Fruit fly (Drosophila melanogaster) whole organism, embryonic: ENCODE results near the gene CG31650.

Experiments
- Ada2b ChIP-seq: fragments of 200-800 bp; sonication (Bioruptor generic); IDR thresholded peaks from 2 replicates; pipeline ENCODE4 v1.3.6; 2022; ENCODE audit warnings: missing biosample characterization, missing genetic modification characterization
- Bdp1 ChIP-seq: fragments of 200-800 bp; sonication (Bioruptor generic); optimal IDR thresholded peaks from 3 replicates; lab custom pipeline; 2016; ENCODE audit warnings: missing biosample characterization, missing genetic modification characterization
- CG10979 ChIP-seq: fragments of 200-800 bp; sonication (Bioruptor generic); optimal IDR thresholded peaks from 2 replicates; lab custom pipeline; 2018; ENCODE audit warnings: missing biosample characterization, mild to moderate bottlenecking, missing genetic modification characterization, moderate library complexity
- CG11504 ChIP-seq: fragments of 200-800 bp; sonication (Bioruptor generic); optimal IDR thresholded peaks from 3 replicates; lab custom pipeline; 2019; ENCODE audit warnings: missing biosample characterization, mild to moderate bottlenecking, missing genetic modification characterization, moderate library complexity
- CG11560 ChIP-seq: fragments of 200-800 bp; sonication (Bioruptor generic); IDR thresholded peaks from 3 replicates; pipeline ENCODE4 v1.3.6; 2022; ENCODE audit warnings: missing biosample characterization, missing genetic modification characterization
- CG11696 ChIP-seq: fragments of 200-800 bp; sonication (Bioruptor generic); IDR thresholded peaks from 2 replicates; pipeline ENCODE4 v1.3.6; 2022; ENCODE audit warnings: missing biosample characterization, missing genetic modification characterization
- CG12071 ChIP-seq: fragments of 200-800 bp; sonication (Bioruptor generic); optimal IDR thresholded peaks from 3 replicates; lab custom pipeline; 2018; ENCODE audit warnings: missing biosample characterization, mild to moderate bottlenecking, missing genetic modification characterization
- CG14710 ChIP-seq: fragments of 200-800 bp; sonication (Bioruptor generic); optimal IDR thresholded peaks from 3 replicates; lab custom pipeline; 2019; ENCODE audit warnings: missing biosample characterization, mild to moderate bottlenecking, missing genetic modification characterization, moderate library complexity
- CG15269 ChIP-seq: fragments of 200-800 bp; sonication (Bioruptor generic); optimal IDR thresholded peaks from 2 replicates; lab custom pipeline; 2018; ENCODE audit warnings: missing biosample characterization, mild to moderate bottlenecking, missing genetic modification characterization, moderate library complexity
- CG1529 ChIP-seq: fragments of 200-800 bp; sonication (Bioruptor generic); optimal IDR thresholded peaks from 3 replicates; lab custom pipeline; 2018; ENCODE audit warnings: missing biosample characterization, missing genetic modification characterization
- CG15696 ChIP-seq: fragments of 200-800 bp; sonication (Bioruptor generic); optimal IDR thresholded peaks from 2 replicates; lab custom pipeline; 2019; ENCODE audit warnings: missing biosample characterization, mild to moderate bottlenecking, missing genetic modification characterization, moderate library complexity
- CG16863 ChIP-seq: fragments of 200-800 bp; sonication (Bioruptor generic); optimal IDR thresholded peaks from 3 replicates; lab custom pipeline; 2016; ENCODE audit warnings: missing biosample characterization, missing genetic modification characterization
- CG17328 ChIP-seq: fragments of 200-800 bp; sonication (Bioruptor generic); IDR thresholded peaks from 2 replicates; pipeline ENCODE4 v1.3.6; 2022; ENCODE audit warnings: missing biosample characterization, missing genetic modification characterization
- CG17359 ChIP-seq: fragments of 200-800 bp; sonication (Bioruptor generic); optimal IDR thresholded peaks from 3 replicates; lab custom pipeline; 2018; ENCODE audit warnings: missing biosample characterization, mild to moderate bottlenecking, missing genetic modification characterization, moderate library complexity
- CG18764 ChIP-seq: fragments of 200-800 bp; sonication (Bioruptor generic); optimal IDR thresholded peaks from 3 replicates; lab custom pipeline; 2016; ENCODE audit warnings: missing biosample characterization, missing genetic modification characterization
- CG3065 ChIP-seq: fragments of 200-800 bp; sonication (Bioruptor generic); optimal IDR thresholded peaks from 2 replicates; lab custom pipeline; 2016; ENCODE audit warnings: missing biosample characterization, missing genetic modification characterization
- CG33557 ChIP-seq: fragments of 200-800 bp; sonication (Bioruptor generic); optimal IDR thresholded peaks from 2 replicates; lab custom pipeline; 2019; ENCODE audit warnings: missing biosample characterization, mild to moderate bottlenecking, missing genetic modification characterization, moderate library complexity
- CG4404 ChIP-seq: fragments of 200-800 bp; sonication (Bioruptor generic); IDR thresholded peaks from 2 replicates; pipeline ENCODE4 v1.3.6; 2022; ENCODE audit warnings: missing biosample characterization, missing genetic modification characterization
- CG7839 ChIP-seq: fragments of 200-800 bp; sonication (Bioruptor generic); optimal IDR thresholded peaks from 3 replicates; lab custom pipeline; 2018; ENCODE audit warnings: missing biosample characterization, mild to moderate bottlenecking, missing genetic modification characterization, moderate library complexity
- CG8924 ChIP-seq: fragments of 200-800 bp; optimal IDR thresholded peaks from 3 replicates; lab custom pipeline; 2019; ENCODE audit warnings: missing biosample characterization, mild to moderate bottlenecking, missing genetic modification characterization, moderate library complexity
- D19A ChIP-seq: fragments of 200-800 bp; optimal IDR thresholded peaks from 3 replicates; lab custom pipeline; 2019; ENCODE audit warnings: missing biosample characterization, mild to moderate bottlenecking, missing genetic modification characterization, moderate library complexity
- Fer1 ChIP-seq: fragments of 200-800 bp; sonication (Bioruptor generic); optimal IDR thresholded peaks from 2 replicates; lab custom pipeline; 2017; ENCODE audit warnings: missing biosample characterization, mild to moderate bottlenecking, missing genetic modification characterization
- Gsc ChIP-seq: fragments of 200-800 bp; sonication (Bioruptor generic); IDR thresholded peaks from 2 replicates; pipeline ENCODE4 v1.3.6; 2022; ENCODE audit warnings: missing biosample characterization, missing genetic modification characterization
- Med ChIP-seq: fragments of 200-800 bp; sonication (Bioruptor generic); peaks from one replicate; lab custom pipeline; 2016; ENCODE audit warnings: missing biosample characterization, missing genetic modification characterization, mild to moderate bottlenecking, inconsistent platforms, moderate library complexity
- PHDP ChIP-seq: fragments of 200-800 bp; sonication (Bioruptor generic); optimal IDR thresholded peaks from 3 replicates; lab custom pipeline; 2018; ENCODE audit warnings: missing biosample characterization, mild to moderate bottlenecking, missing genetic modification characterization, moderate library complexity
- Pdp1 ChIP-seq, 2 experiments: fragments of 200-800 bp; sonication (Bioruptor generic); optimal IDR thresholded peaks; 3 replicates each; lab custom pipeline; 2016; ENCODE audit warnings: missing biosample characterization in 2 of 2, missing genetic modification characterization in 2 of 2, mild to moderate bottlenecking in 1 of 2, moderate library complexity in 1 of 2
- Sry-δ ChIP-seq: fragments of 200-800 bp; sonication (Bioruptor generic); optimal IDR thresholded peaks from 2 replicates; lab custom pipeline; 2016; ENCODE audit warnings: missing biosample characterization, missing genetic modification characterization
- Ssrp ChIP-seq: fragments of 200-800 bp; sonication (Bioruptor generic); optimal IDR thresholded peaks from 2 replicates; lab custom pipeline; 2018; ENCODE audit warnings: missing biosample characterization, mild to moderate bottlenecking, missing genetic modification characterization, moderate library complexity
- Xrp1 ChIP-seq: fragments of 200-800 bp; sonication (Bioruptor generic); IDR thresholded peaks from 2 replicates; pipeline ENCODE4 v1.3.6; 2022; ENCODE audit warnings: missing biosample characterization, missing genetic modification characterization
- bsh ChIP-seq, 2 experiments: fragments of 200-800 bp; sonication (Bioruptor generic); optimal IDR thresholded peaks; 2 replicates each; lab custom pipeline; 2017 to 2018; ENCODE audit warnings: mild to moderate bottlenecking in 2 of 2, missing biosample characterization in 2 of 2, missing genetic modification characterization in 2 of 2, moderate library complexity in 1 of 2
- danr ChIP-seq: fragments of 200-800 bp; sonication (Bioruptor generic); IDR thresholded peaks from 2 replicates; pipeline ENCODE4 v1.3.6; 2022; ENCODE audit warnings: missing biosample characterization, missing genetic modification characterization
- dmrt99B ChIP-seq: fragments of 200-800 bp; sonication (Bioruptor generic); optimal IDR thresholded peaks from 2 replicates; lab custom pipeline; 2018; ENCODE audit warnings: missing biosample characterization, mild to moderate bottlenecking, missing genetic modification characterization, moderate library complexity
- fd96Cb ChIP-seq: fragments of 200-800 bp; sonication (Bioruptor generic); optimal IDR thresholded peaks from 2 replicates; lab custom pipeline; 2018; ENCODE audit warnings: missing biosample characterization, mild to moderate bottlenecking, missing genetic modification characterization, moderate library complexity
- ind ChIP-seq: fragments of 200-800 bp; sonication (Bioruptor generic); optimal IDR thresholded peaks from 3 replicates; lab custom pipeline; 2016; ENCODE audit warnings: missing biosample characterization, missing genetic modification characterization
- lola ChIP-seq, 3 experiments: fragments of >200 bp in 2 of 3; fragments of 200-800 bp in 1 of 3; sonication (Bioruptor generic) in 1 of 3; optimal IDR thresholded peaks; 2 replicates each; lab custom pipeline; 2017 to 2019; ENCODE audit warnings: missing biosample characterization in 3 of 3, missing genetic modification characterization in 3 of 3, mild to moderate bottlenecking in 1 of 3, moderate library complexity in 1 of 3
- nerfin-1 ChIP-seq: fragments of 200-800 bp; sonication (Bioruptor generic); optimal IDR thresholded peaks from 3 replicates; lab custom pipeline; 2019; ENCODE audit warnings: missing biosample characterization, mild to moderate bottlenecking, missing genetic modification characterization, moderate library complexity
- nom ChIP-seq: fragments of 200-800 bp; sonication (Bioruptor generic); optimal IDR thresholded peaks from 2 replicates; lab custom pipeline; 2017; ENCODE audit warnings: missing biosample characterization, missing genetic modification characterization, mild to moderate bottlenecking, moderate library complexity, missing genetic modification reagents
- sens ChIP-seq: fragments of 200-800 bp; sonication (Bioruptor generic); peaks from one replicate; lab custom pipeline; 2016; ENCODE audit warnings: missing biosample characterization, missing genetic modification characterization
- sens-2 ChIP-seq: fragments of 200-800 bp; sonication (Bioruptor generic); IDR thresholded peaks from 2 replicates; pipeline ENCODE4 v1.3.6; 2022; ENCODE audit warnings: missing biosample characterization, missing genetic modification characterization
- trem ChIP-seq: fragments of 200-800 bp; optimal IDR thresholded peaks from 3 replicates; lab custom pipeline; 2019; ENCODE audit warnings: missing biosample characterization, mild to moderate bottlenecking, missing genetic modification characterization, moderate library complexity
- wdn ChIP-seq: fragments of 200-800 bp; sonication (Bioruptor generic); IDR thresholded peaks from 2 replicates; pipeline ENCODE4 v1.3.6; 2022; ENCODE audit warnings: missing biosample characterization, missing genetic modification characterization
- zen ChIP-seq: fragments of 200-800 bp; sonication (Bioruptor generic); optimal IDR thresholded peaks from 3 replicates; lab custom pipeline; 2018; ENCODE audit warnings: missing biosample characterization, mild to moderate bottlenecking, missing genetic modification characterization, moderate library complexity

The CG31650 gene

DNA sequence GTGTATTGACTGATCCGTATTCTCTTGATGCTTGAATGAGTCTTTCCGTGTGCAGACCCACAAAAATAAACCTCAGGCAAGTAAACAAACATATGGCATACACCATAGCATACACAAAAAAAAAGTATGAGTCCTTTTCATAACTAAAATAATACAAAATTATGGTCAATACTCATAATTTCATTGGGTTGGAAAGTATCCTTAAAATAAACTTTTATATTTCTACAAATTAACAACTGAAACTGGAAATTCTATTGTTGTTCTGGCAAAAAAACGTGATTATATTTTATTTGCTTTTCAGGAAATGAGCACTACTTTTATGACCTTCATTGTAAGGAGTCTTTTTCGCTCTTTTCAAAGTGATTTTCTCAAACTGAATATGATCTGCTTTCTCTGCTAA lies 2.4 kb downstream of the CG31650 start (continued):
- peak; percentile 25 for TF ChIP-seq CG18764
- TF ChIP-seq zen (tag; lab: Kevin White, UChicago), result peak; percentile 46
- peak; percentile 42 for TF ChIP-seq PHDP
- TF ChIP-seq Bdp1, result no peak
- no peak for TF ChIP-seq Sry-δ (GFP tag; lab: Kevin White, UChicago)
- TF ChIP-seq Xrp1, result peak; percentile 53; the same call in 1 of the 2 replicates
- peak; percentile 30; the same call in 1 of the 2 replicates for TF ChIP-seq CG17328 (GFP tag; lab: Robert Waterston, UW)
- TF ChIP-seq CG16863, result peak; percentile 9
- no peak for TF ChIP-seq CG3065 (GFP tag; lab: Kevin White, UChicago)
- no peak for TF ChIP-seq CG12071 (GFP tag; lab: Kevin White, UChicago)
- peak; percentile 22 for TF ChIP-seq trem (tag; lab: Kevin White, UChicago)
- no peak for TF ChIP-seq wdn (GFP tag; lab: Robert Waterston, UW)
- TF ChIP-seq CG11696 (GFP tag; lab: Robert Waterston, UW), result peak; percentile 88
- TF ChIP-seq danr (GFP tag; lab: Robert Waterston, UW), result no peak
- no peak for TF ChIP-seq Ada2b (GFP tag; lab: Robert Waterston, UW)
- TF ChIP-seq sens (GFP tag; lab: Kevin White, UChicago), result peak; percentile 88
- peak; percentile 11 for TF ChIP-seq ind (GFP tag; lab: Kevin White, UChicago)
- peak; percentile 27 for TF ChIP-seq CG8924
- TF ChIP-seq sens-2 (GFP tag; lab: Robert Waterston, UW), result no peak
- peak in 1 of 3 experiments; percentile 57 for TF ChIP-seq lola (GFP tag; optimal IDR thresholded peaks at IDR 0.05; lab: Kevin White, UChicago)
- TF ChIP-seq CG11504 (tag; lab: Kevin White, UChicago), result peak; percentile 49
- TF ChIP-seq Pdp1 (GFP tag; optimal IDR thresholded peaks at IDR 0.05; lab: Kevin White, UChicago), result peak in 1 of 2 experiments; percentile 6
- no peak for TF ChIP-seq CG11560 (tag; lab: Robert Waterston, UW)
- peak; percentile 43 for TF ChIP-seq CG7839
- TF ChIP-seq CG15696, result peak; percentile 55
- peak; percentile 0 for TF ChIP-seq Fer1 (GFP tag; lab: Kevin White, UChicago)
- TF ChIP-seq Med (GFP tag; lab: Kevin White, UChicago), result no peak
- TF ChIP-seq CG10979 (tag; lab: Kevin White, UChicago), result peak; percentile 58
- TF ChIP-seq Ssrp, result peak; percentile 46
- peak; percentile 37 for TF ChIP-seq dmrt99B (tag; lab: Kevin White, UChicago)
- peak; percentile 23 for TF ChIP-seq CG15269 (tag; lab: Kevin White, UChicago)
- TF ChIP-seq nerfin-1, result peak; percentile 25
- TF ChIP-seq CG4404 (GFP tag; lab: Robert Waterston, UW), result no peak
- peak; percentile 33 for TF ChIP-seq fd96Cb
- peak; percentile 31 for TF ChIP-seq CG17359 (tag; lab: Kevin White, UChicago)
- TF ChIP-seq CG33557, result peak; percentile 29
- peak; percentile 53 for TF ChIP-seq CG14710
- peak in 1 of 2 experiments; percentile 53 for TF ChIP-seq bsh (GFP tag; optimal IDR thresholded peaks at IDR 0.05; lab: Kevin White, UChicago)
- TF ChIP-seq CG1529, result peak; percentile 3
- no peak for TF ChIP-seq nom (GFP tag; lab: Kevin White, UChicago)
- no peak for TF ChIP-seq Gsc (GFP tag; lab: Robert Waterston, UW)
- peak; percentile 47 for TF ChIP-seq D19A (tag; lab: Kevin White, UChicago)
- TF ChIP-seq, all 482 proteins: peak for 66
